Worm (Caenorhabditis elegans) whole organism, L2 larva: ENCODE data around the gene sup-26.

Source experiments
- aly-2 ChIP-seq: fragments of 150-350 bp; optimal IDR thresholded peaks from 2 replicates; lab custom pipeline; 2014; ENCODE audit warnings: missing biosample characterization, missing genetic modification characterization
- ama-1 ChIP-seq: fragments of 150-350 bp; optimal IDR thresholded peaks from 2 replicates; lab custom pipeline; 2018; ENCODE audit warnings: inconsistent platforms
- egl-27 ChIP-seq: sonication (generic microtip); optimal IDR thresholded peaks from 3 replicates; lab custom pipeline; 2017; ENCODE audit warnings: missing biosample characterization, missing genetic modification reagents, missing genetic modification characterization
- fos-1 ChIP-seq: fragments of 150-350 bp; optimal IDR thresholded peaks from 2 replicates; lab custom pipeline; 2014; ENCODE audit warnings: missing biosample characterization, missing genetic modification characterization
- lsy-2 ChIP-seq, 2 experiments: fragments of 150-350 bp in 1 of 2; sonication (generic microtip) in 1 of 2; optimal IDR thresholded peaks; 2 replicates each; lab custom pipeline; 2014 to 2017; ENCODE audit warnings: missing biosample characterization in 2 of 2, missing genetic modification characterization in 2 of 2
- nhr-21 ChIP-seq: fragments of 150-350 bp; optimal IDR thresholded peaks from 2 replicates; lab custom pipeline; 2014; ENCODE audit warnings: missing biosample characterization, missing genetic modification characterization
- nhr-23 ChIP-seq: fragments of 150-350 bp; optimal IDR thresholded peaks from 2 replicates; lab custom pipeline; 2014; ENCODE audit warnings: missing biosample characterization, missing genetic modification reagents, missing genetic modification characterization
- snpc-4 ChIP-seq: fragments of 150-350 bp; optimal IDR thresholded peaks from 2 replicates; lab custom pipeline; 2014; ENCODE audit warnings: missing biosample characterization, missing genetic modification characterization
- unc-55 ChIP-seq: fragments of 150-350 bp; sonication (generic microtip); optimal IDR thresholded peaks from 3 replicates; lab custom pipeline; 2014; ENCODE audit warnings: missing biosample characterization, missing genetic modification reagents, missing genetic modification characterization
- unc-62 ChIP-seq: fragments of 150-350 bp; optimal IDR thresholded peaks from 2 replicates; lab custom pipeline; 2014; ENCODE audit warnings: missing biosample characterization, missing genetic modification reagents, missing genetic modification characterization
- zag-1 ChIP-seq: fragments of 150-350 bp; optimal IDR thresholded peaks from 2 replicates; lab custom pipeline; 2014; ENCODE audit warnings: missing biosample characterization, missing genetic modification characterization
- ztf-11 ChIP-seq: sonication (generic microtip); optimal IDR thresholded peaks from 2 replicates; lab custom pipeline; 2017; ENCODE audit warnings: missing biosample characterization, missing genetic modification characterization

DNA sequence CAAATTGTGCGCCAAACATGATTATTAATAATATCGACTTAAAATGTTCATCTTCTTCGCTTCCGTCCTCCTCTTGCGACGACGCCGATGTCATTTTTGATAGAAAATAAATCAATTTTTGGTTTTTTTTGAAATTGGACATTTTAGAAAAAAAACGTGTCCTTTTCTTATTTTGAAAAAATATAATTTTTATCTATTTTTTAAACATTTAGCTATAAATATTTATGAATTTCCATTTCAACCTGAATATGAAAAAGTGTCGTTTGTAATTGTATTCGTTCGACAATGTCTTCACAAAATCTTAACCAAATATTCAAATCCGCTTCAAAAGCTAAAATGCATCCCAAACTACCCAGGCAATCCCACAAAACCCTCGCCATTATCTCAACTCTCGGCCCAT is 7.4 kb upstream of the sup-26 start, which contains the start of gene R10E4.3:
- TF ChIP-seq zag-1 (tag; lab: Kevin White, UChicago) (no peak), nhr-23 (no peak), unc-62 (GFP tag; lab: Kevin White, UChicago) (no peak), lsy-2 (tag; optimal IDR thresholded peaks at IDR 0.05; lab: Kevin White, UChicago) (no peak), ztf-11 (no peak), ama-1 (lab: Kevin White, UChicago) (no peak), unc-55 (GFP tag; lab: Kevin White, UChicago) (no peak), snpc-4 (tag; lab: Kevin White, UChicago) (no peak), egl-27 (tag; lab: Kevin White, UChicago) (no peak), nhr-21 (tag; lab: Kevin White, UChicago) (no peak), aly-2 (no peak), fos-1 (no peak)
